Worm (Caenorhabditis elegans) whole organism, young adult: ENCODE results near the gene R02E12.12.

Experiments
- B0261.1 ChIP-seq: sonication (generic microtip); optimal IDR thresholded peaks from 2 replicates; lab custom pipeline; 2016; ENCODE audit warnings: mild to moderate bottlenecking, missing genetic modification characterization, moderate library complexity, missing compliant biosample characterization
- D2030.7 ChIP-seq: fragments of 200-800 bp; sonication (Bioruptor generic); IDR thresholded peaks from 2 replicates; pipeline ENCODE4 v1.3.6; 2022; ENCODE audit warnings: missing genetic modification reagents, missing genetic modification characterization, missing compliant biosample characterization
- F22D6.2 ChIP-seq: sonication (generic microtip); optimal IDR thresholded peaks from 2 replicates; lab custom pipeline; 2016; ENCODE audit warnings: mild to moderate bottlenecking, missing genetic modification characterization, missing compliant biosample characterization
- F55B11.4 ChIP-seq: sonication (generic microtip); optimal IDR thresholded peaks from 2 replicates; lab custom pipeline; 2016; ENCODE audit warnings: missing compliant biosample characterization, missing genetic modification characterization, borderline replicate concordance; ENCODE audit not compliant: insufficient read depth
- K12H6.12 ChIP-seq: fragments of 200-800 bp; sonication (Bioruptor generic); optimal IDR thresholded peaks from 2 replicates; lab custom pipeline; 2018; ENCODE audit warnings: mild to moderate bottlenecking, missing genetic modification characterization, missing compliant biosample characterization
- Y53G8AR.9 ChIP-seq: fragments of 200-800 bp; sonication (Bioruptor generic); conservative IDR thresholded peaks from 2 replicates; pipeline ENCODE4 v1.3.6; 2022; ENCODE audit warnings: missing genetic modification reagents, missing genetic modification characterization, missing compliant biosample characterization
- Y56A3A.18 ChIP-seq: fragments of 200-800 bp; sonication (Bioruptor generic); IDR thresholded peaks from 2 replicates; pipeline ENCODE4 v1.3.6; 2022; ENCODE audit warnings: missing genetic modification reagents, missing genetic modification characterization, missing compliant biosample characterization
- ama-1 ChIP-seq, 3 experiments: fragments of 150-350 bp in 1 of 3; sonication (generic microtip) in 2 of 3; optimal IDR thresholded peaks; 2 replicates each; lab custom pipeline; 2014 to 2018; ENCODE audit warnings: missing biosample characterization in 2 of 3, missing genetic modification characterization in 2 of 3, missing genetic modification reagents in 2 of 3
- aptf-2 ChIP-seq: fragments of 200-800 bp; sonication (Bioruptor generic); conservative IDR thresholded peaks from 2 replicates; pipeline ENCODE4 v1.3.6; 2022; ENCODE audit warnings: missing genetic modification reagents, missing genetic modification characterization, missing compliant biosample characterization
- aptf-3 ChIP-seq: fragments of 200-800 bp; sonication (Bioruptor generic); IDR thresholded peaks from 2 replicates; pipeline ENCODE4 v1.3.6; 2022; ENCODE audit warnings: missing genetic modification characterization, missing compliant biosample characterization
- atf-7 ChIP-seq: sonication (generic microtip); optimal IDR thresholded peaks from 2 replicates; lab custom pipeline; 2017; ENCODE audit warnings: mild to moderate bottlenecking, missing genetic modification characterization, missing compliant biosample characterization
- bed-2 ChIP-seq: fragments of 200-800 bp; sonication (Bioruptor generic); IDR thresholded peaks from 2 replicates; pipeline ENCODE4 v1.3.6; 2022; ENCODE audit warnings: missing genetic modification reagents, missing genetic modification characterization, missing compliant biosample characterization
- cebp-1 ChIP-seq, 2 experiments: fragments of 200-800 bp in 1 of 2; sonication (Bioruptor generic) in 1 of 2; sonication (generic microtip) in 1 of 2; IDR thresholded peaks in 1 of 2; optimal IDR thresholded peaks in 1 of 2; 2 replicates each; pipeline versions ENCODE4 v1.3.6 to Lab custom; 2017 to 2022; ENCODE audit warnings: missing compliant biosample characterization in 2 of 2, missing genetic modification characterization in 2 of 2, mild to moderate bottlenecking in 1 of 2, missing genetic modification reagents in 1 of 2, moderate library complexity in 1 of 2
- cebp-2 ChIP-seq: fragments of 200-800 bp; sonication (Bioruptor generic); IDR thresholded peaks from 2 replicates; pipeline ENCODE4 v1.3.6; 2022; ENCODE audit warnings: missing genetic modification characterization, missing compliant biosample characterization
- ceh-58 ChIP-seq: fragments of 200-800 bp; sonication (Bioruptor generic); IDR thresholded peaks from 2 replicates; pipeline ENCODE4 v1.3.6; 2022; ENCODE audit warnings: missing genetic modification characterization, missing compliant biosample characterization
- ceh-79 ChIP-seq: sonication (generic microtip); optimal IDR thresholded peaks from 2 replicates; lab custom pipeline; 2017; ENCODE audit warnings: mild to moderate bottlenecking, missing genetic modification characterization, missing compliant biosample characterization
- ceh-91 ChIP-seq: fragments of 200-800 bp; sonication (Bioruptor generic); IDR thresholded peaks from 2 replicates; pipeline ENCODE4 v1.3.6; 2022; ENCODE audit warnings: missing genetic modification reagents, missing genetic modification characterization, missing compliant biosample characterization
- dox-1 ChIP-seq: fragments of 200-800 bp; sonication (Bioruptor generic); IDR thresholded peaks from 2 replicates; pipeline ENCODE4 v1.3.6; 2022; ENCODE audit warnings: missing genetic modification reagents, missing genetic modification characterization, missing compliant biosample characterization
- ets-4 ChIP-seq: fragments of 200-800 bp; sonication (Bioruptor generic); optimal IDR thresholded peaks from 2 replicates; lab custom pipeline; 2018; ENCODE audit warnings: mild to moderate bottlenecking, missing genetic modification characterization, missing compliant biosample characterization
- gei-17 ChIP-seq: fragments of 200-800 bp; sonication (Bioruptor generic); optimal IDR thresholded peaks from 2 replicates; lab custom pipeline; 2018; ENCODE audit warnings: mild to moderate bottlenecking, missing genetic modification characterization, missing compliant biosample characterization
- him-1 ChIP-seq: sonication (generic microtip); optimal IDR thresholded peaks from 2 replicates; lab custom pipeline; 2016; ENCODE audit warnings: missing genotype, missing genetic modification reagents, missing genetic modification characterization, missing compliant biosample characterization
- hsf-1 ChIP-seq: fragments of 200-800 bp; sonication (Bioruptor generic); IDR thresholded peaks from 2 replicates; pipeline ENCODE4 v1.3.6; 2022; ENCODE audit warnings: missing genetic modification reagents, missing genetic modification characterization, missing compliant biosample characterization
- lag-1 ChIP-seq: fragments of 200-800 bp; sonication (Bioruptor generic); IDR thresholded peaks from 2 replicates; pipeline ENCODE4 v1.3.6; 2022; ENCODE audit warnings: missing genetic modification reagents, missing genetic modification characterization, missing compliant biosample characterization
- let-607 ChIP-seq, 2 experiments: fragments of 200-800 bp in 1 of 2; sonication (Bioruptor generic) in 1 of 2; sonication (generic microtip) in 1 of 2; optimal IDR thresholded peaks; 2 replicates each; lab custom pipeline; 2016 to 2018; ENCODE audit warnings: mild to moderate bottlenecking in 2 of 2, missing compliant biosample characterization in 2 of 2, missing genetic modification characterization in 2 of 2, moderate library complexity in 2 of 2, missing genotype in 1 of 2
- lin-26 ChIP-seq: fragments of 200-800 bp; sonication (Bioruptor generic); IDR thresholded peaks from 2 replicates; pipeline ENCODE4 v1.3.6; 2022; ENCODE audit warnings: missing genetic modification reagents, missing genetic modification characterization, missing compliant biosample characterization
- lin-40 ChIP-seq: sonication (generic microtip); optimal IDR thresholded peaks from 2 replicates; lab custom pipeline; 2016; ENCODE audit warnings: missing genetic modification characterization, mild to moderate bottlenecking, missing compliant biosample characterization, missing genotype, missing genetic modification reagents
- lin-54 ChIP-seq: fragments of 200-800 bp; sonication (Bioruptor generic); optimal IDR thresholded peaks from 2 replicates; lab custom pipeline; 2018; ENCODE audit warnings: mild to moderate bottlenecking, missing genetic modification characterization, missing compliant biosample characterization
- madf-10 ChIP-seq: sonication (generic microtip); optimal IDR thresholded peaks from 2 replicates; lab custom pipeline; 2016; ENCODE audit warnings: mild to moderate bottlenecking, missing genetic modification characterization, missing compliant biosample characterization
- madf-6 ChIP-seq: fragments of 200-800 bp; sonication (Bioruptor generic); IDR thresholded peaks from 2 replicates; pipeline ENCODE4 v1.3.6; 2022; ENCODE audit warnings: missing genetic modification reagents, missing genetic modification characterization, missing compliant biosample characterization
- madf-8 ChIP-seq: fragments of 200-800 bp; sonication (Bioruptor generic); conservative IDR thresholded peaks from 2 replicates; pipeline ENCODE4 v1.3.6; 2022; ENCODE audit warnings: missing genetic modification reagents, missing genetic modification characterization, missing compliant biosample characterization
- nhr-179 ChIP-seq: sonication (generic microtip); optimal IDR thresholded peaks from 2 replicates; lab custom pipeline; 2016; ENCODE audit warnings: mild to moderate bottlenecking, missing genetic modification characterization, missing compliant biosample characterization
- nhr-27 ChIP-seq: fragments of 200-800 bp; sonication (Bioruptor generic); optimal IDR thresholded peaks from 2 replicates; lab custom pipeline; 2018; ENCODE audit warnings: mild to moderate bottlenecking, missing genetic modification characterization, moderate library complexity, missing compliant biosample characterization
- nhr-80 ChIP-seq: sonication (generic microtip); optimal IDR thresholded peaks from 2 replicates; lab custom pipeline; 2016; ENCODE audit warnings: missing genetic modification characterization, missing compliant biosample characterization
- nhr-90 ChIP-seq: sonication (generic microtip); optimal IDR thresholded peaks from 2 replicates; lab custom pipeline; 2016; ENCODE audit warnings: missing genotype, mild to moderate bottlenecking, missing genetic modification characterization, missing compliant biosample characterization
- snpc-1.1 ChIP-seq: sonication (generic microtip); optimal IDR thresholded peaks from 2 replicates; lab custom pipeline; 2017; ENCODE audit warnings: missing genetic modification characterization, mild to moderate bottlenecking, missing compliant biosample characterization, antibody characterized with exemption, moderate library complexity, missing genotype, missing genetic modification reagents; ENCODE audit not compliant: insufficient read depth
- snpc-4 ChIP-seq, 5 experiments: fragments of 150-350 bp in 1 of 5; sonication (generic microtip) in 4 of 5; optimal IDR thresholded peaks; 2 replicates each; lab custom pipeline; 2014 to 2018; ENCODE audit warnings: missing genetic modification characterization in 5 of 5, missing biosample characterization in 3 of 5, antibody characterized with exemption in 2 of 5, mild to moderate bottlenecking in 2 of 5, missing compliant biosample characterization in 2 of 5, missing genotype in 2 of 5, moderate library complexity in 2 of 5, missing genetic modification reagents in 1 of 5
- tbp1 ChIP-seq: fragments of 200-800 bp; sonication (Bioruptor generic); optimal IDR thresholded peaks from 2 replicates; lab custom pipeline; 2018; ENCODE audit warnings: mild to moderate bottlenecking, missing genetic modification characterization, missing compliant biosample characterization
- tlf-1 ChIP-seq: fragments of 200-800 bp; sonication (Bioruptor generic); optimal IDR thresholded peaks from 2 replicates; lab custom pipeline; 2018; ENCODE audit warnings: mild to moderate bottlenecking, missing genetic modification characterization, missing compliant biosample characterization
- ztf-18 ChIP-seq: sonication (generic microtip); optimal IDR thresholded peaks from 2 replicates; lab custom pipeline; 2016; ENCODE audit warnings: missing genotype, mild to moderate bottlenecking, missing genetic modification characterization, missing compliant biosample characterization
- ztf-22 ChIP-seq: fragments of 200-800 bp; sonication (Bioruptor generic); optimal IDR thresholded peaks from 2 replicates; lab custom pipeline; 2018; ENCODE audit warnings: mild to moderate bottlenecking, missing genetic modification characterization, moderate library complexity, missing compliant biosample characterization
- ztf-26 ChIP-seq: sonication (generic microtip); optimal IDR thresholded peaks from 2 replicates; lab custom pipeline; 2017; ENCODE audit warnings: missing genetic modification characterization, missing compliant biosample characterization
- ztf-28 ChIP-seq: fragments of 200-800 bp; sonication (Bioruptor generic); IDR thresholded peaks from 2 replicates; pipeline ENCODE4 v1.3.6; 2022; ENCODE audit warnings: missing genetic modification reagents, missing genetic modification characterization, missing compliant biosample characterization

The R02E12.12 gene

ce11 chrX:4006966-4007365, 3.6 kb downstream of the R02E12.12 start:
- TF ChIP-seq dox-1 = no peak
- no peak for TF ChIP-seq K12H6.12 (tag; lab: Kevin White, UChicago)
- no peak for TF ChIP-seq nhr-179 (tag; lab: Kevin White, UChicago)
- no peak for TF ChIP-seq lag-1
- TF ChIP-seq lin-26 (GFP tag; lab: Robert Waterston, UW) = no peak
- no peak for TF ChIP-seq ztf-28
- no peak for TF ChIP-seq aptf-2 (GFP tag; lab: Robert Waterston, UW)
- no peak for TF ChIP-seq aptf-3
- no peak for TF ChIP-seq ets-4 (GFP tag; lab: Kevin White, UChicago)
- no peak for TF ChIP-seq madf-6 (GFP tag; lab: Robert Waterston, UW)
- no peak for TF ChIP-seq nhr-27
- no peak for TF ChIP-seq ceh-79 (tag; lab: Kevin White, UChicago)
- no peak for TF ChIP-seq bed-2 (GFP tag; lab: Robert Waterston, UW)
- TF ChIP-seq ztf-18 (tag; lab: Kevin White, UChicago) = no peak
- no peak for TF ChIP-seq snpc-1.1 (tag; lab: Kevin White, UChicago)
- TF ChIP-seq, all 124 proteins: peak for 0

- TF ChIP-seq cebp-1 (GFP tag; IDR thresholded peaks at IDR 0.05; lab: Robert Waterston, UW) (no peak), cebp-1 (tag; optimal IDR thresholded peaks at IDR 0.05; lab: Kevin White, UChicago) (peak; percentile 55), ztf-22 (peak; percentile 71), F22D6.2 (tag; lab: Kevin White, UChicago) (peak; percentile 19), nhr-80 (tag; lab: Kevin White, UChicago) (peak; percentile 96), Y53G8AR.9 (GFP tag; lab: Robert Waterston, UW) (peak; percentile 36; the same call in 1 of the 2 replicates), lin-40 (tag; lab: Kevin White, UChicago) (peak; percentile 76), tbp1 (GFP tag; lab: Kevin White, UChicago) (peak; percentile 40), atf-7 (tag; lab: Kevin White, UChicago) (peak; percentile 44), him-1 (no peak), nhr-90 (tag; lab: Kevin White, UChicago) (peak; percentile 87), let-607 (tag; optimal IDR thresholded peaks at IDR 0.05; lab: Kevin White, UChicago) (peak; percentile 24 to 86), D2030.7 (GFP tag; lab: Robert Waterston, UW) (no peak), madf-6 (GFP tag; lab: Robert Waterston, UW) (no peak), F55B11.4 (tag; lab: Kevin White, UChicago) (no peak), madf-8 (no peak), madf-10 (tag; lab: Kevin White, UChicago) (peak; percentile 81), gei-17 (GFP tag; lab: Kevin White, UChicago) (peak; percentile 13), ceh-58 (GFP tag; lab: Robert Waterston, UW) (no peak), hsf-1 (GFP tag; lab: Robert Waterston, UW) (no peak), nhr-27 (no peak), ztf-26 (tag; lab: Kevin White, UChicago) (peak; percentile 45), Y56A3A.18 (0 out of 2 replicates have a peak, but pooled peaks have one; percentile 61), nhr-179 (tag; lab: Kevin White, UChicago) (peak; percentile 2), lin-54 (GFP tag; lab: Kevin White, UChicago) (no peak), B0261.1 (no peak), tlf-1 (GFP tag; lab: Kevin White, UChicago) (peak; percentile 32), ets-4 (GFP tag; lab: Kevin White, UChicago) (peak; percentile 57), lag-1 (no peak), snpc-4 (GFP tag; optimal IDR thresholded peaks at IDR 0.05; lab: Kevin White, UChicago) (no peak), snpc-4 (tag; optimal IDR thresholded peaks at IDR 0.05; lab: Kevin White, UChicago) (peak in 1 of 4 experiments; percentile 8), ama-1 (optimal IDR thresholded peaks at IDR 0.05; lab: Kevin White, UChicago) (no peak), ama-1 (GFP tag; optimal IDR thresholded peaks at IDR 0.05; lab: Kevin White, UChicago) (peak in 1 of 2 experiments; percentile 9), cebp-2 (GFP tag; lab: Robert Waterston, UW) (0 out of 2 replicates have a peak, but pooled peaks have one; percentile 33), ceh-91 (GFP tag; lab: Robert Waterston, UW) (no peak)
These were observed 4.4 kb downstream of the R02E12.12 start for ce11 chrX:4007724-4008123.
